Worm (Caenorhabditis elegans): ENCODE results near the gene ZK622.1.
A peak's percentile ranks its signal among the peaks of the same experiment; 100 is the strongest.

The ZK622.1 gene

ce11 chrII:5338301-5338700, 44.7 kb downstream of the ZK622.1 start (continued):
- TF ChIP-seq ceh-16 (tag; optimal IDR thresholded peaks at IDR 0.05) = no peak
- TF ChIP-seq snpc-4 (tag; optimal IDR thresholded peaks at IDR 0.05) = no peak
- TF ChIP-seq elt-1 (tag; optimal IDR thresholded peaks at IDR 0.05) = no peak
- no peak for TF ChIP-seq sem-4 (tag; optimal IDR thresholded peaks at IDR 0.05)
- TF ChIP-seq ztf-4 (tag; optimal IDR thresholded peaks at IDR 0.05) = peak; percentile 52
- TF ChIP-seq zag-1 (tag; optimal IDR thresholded peaks at IDR 0.05) = no peak
- no peak for TF ChIP-seq ztf-1 (GFP tag; conservative IDR thresholded peaks at IDR 0.05)
- TF ChIP-seq Y55F3AM.14 (GFP tag; optimal IDR thresholded peaks at IDR 0.05) = no peak
- TF ChIP-seq nhr-25 (tag; optimal IDR thresholded peaks at IDR 0.05) = no peak
- no peak for TF ChIP-seq nhr-77 (tag; optimal IDR thresholded peaks at IDR 0.05)
- TF ChIP-seq sma-3 (GFP tag; optimal IDR thresholded peaks at IDR 0.05) = peak; percentile 14

ce11 chrII:5339547-5339946, 45.9 kb downstream of the ZK622.1 start:
- TF ChIP-seq nhr-77 (tag; optimal IDR thresholded peaks at IDR 0.05) (no peak), blmp-1 (tag; optimal IDR thresholded peaks at IDR 0.05; ENCODE audit: insufficient read depth) (no peak), alr-1 (tag; optimal IDR thresholded peaks at IDR 0.05) (no peak), ceh-82 (tag; optimal IDR thresholded peaks at IDR 0.05) (no peak), Y55F3AM.14 (GFP tag; optimal IDR thresholded peaks at IDR 0.05) (no peak), gmeb-1 (tag; optimal IDR thresholded peaks at IDR 0.05) (no peak), C34F6.9 (tag; optimal IDR thresholded peaks at IDR 0.05) (no peak), sem-4 (tag; optimal IDR thresholded peaks at IDR 0.05) (no peak), lsy-2 (tag; optimal IDR thresholded peaks at IDR 0.05) (no peak), unc-39 (tag; optimal IDR thresholded peaks at IDR 0.05) (no peak), ztf-1 (GFP tag; conservative IDR thresholded peaks at IDR 0.05) (no peak), nhr-6 (tag; optimal IDR thresholded peaks at IDR 0.05) (no peak), lin-11 (tag; optimal IDR thresholded peaks at IDR 0.05) (no peak), crh-2 (tag; optimal IDR thresholded peaks at IDR 0.05) (no peak), F13H6.1 (tag; optimal IDR thresholded peaks at IDR 0.05) (no peak), mab-5 (tag; optimal IDR thresholded peaks at IDR 0.05) (no peak)

- TF ChIP-seq F13H6.1 (tag; optimal IDR thresholded peaks at IDR 0.05) (no peak), ztf-11 (tag; optimal IDR thresholded peaks at IDR 0.05) (no peak), C34F6.9 (tag; optimal IDR thresholded peaks at IDR 0.05) (no peak), ztf-4 (tag; optimal IDR thresholded peaks at IDR 0.05) (peak; percentile 22), unc-55 (GFP tag; optimal IDR thresholded peaks at IDR 0.05) (peak; percentile 40), nhr-23 (tag; optimal IDR thresholded peaks at IDR 0.05) (no peak), dmd-4 (tag; optimal IDR thresholded peaks at IDR 0.05) (peak; percentile 5)
Observed at ce11 chrII:5340672-5341568, 47.3 kb downstream of the ZK622.1 start.

DNA sequence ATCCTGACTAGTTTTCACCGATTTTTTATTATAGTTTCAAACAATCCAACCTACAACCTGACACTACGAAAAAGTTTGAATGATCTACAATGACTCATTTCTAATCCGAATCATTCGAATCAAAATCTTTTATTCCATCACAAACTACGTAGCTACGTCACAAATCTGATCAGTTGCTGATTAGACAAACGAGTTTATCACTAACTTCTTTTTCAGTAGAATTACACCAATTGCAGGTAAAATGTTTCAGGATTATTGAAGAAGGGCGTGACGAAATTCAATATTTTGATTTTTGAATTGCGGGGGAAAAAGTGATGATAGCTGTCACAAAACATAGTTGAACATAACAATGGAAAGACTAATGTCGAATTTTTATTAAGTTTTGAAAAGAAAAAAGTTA, 48.0 kb downstream of the ZK622.1 start:
- no peak for TF ChIP-seq lin-13 (GFP tag; optimal IDR thresholded peaks at IDR 0.05)
- TF ChIP-seq ceh-16 (tag; optimal IDR thresholded peaks at IDR 0.05) = no peak
- peak; percentile 3 for TF ChIP-seq nhr-21 (tag; optimal IDR thresholded peaks at IDR 0.05)
- peak; percentile 5 for TF ChIP-seq sma-9 (GFP tag; optimal IDR thresholded peaks at IDR 0.05)
- no peak for TF ChIP-seq sma-9 (tag; optimal IDR thresholded peaks at IDR 0.05)
- TF ChIP-seq dmd-4 (tag; optimal IDR thresholded peaks at IDR 0.05) = no peak
- TF ChIP-seq nhr-129 (tag; optimal IDR thresholded peaks at IDR 0.05) = no peak
- no peak for TF ChIP-seq lin-11 (tag; optimal IDR thresholded peaks at IDR 0.05)
- no peak for TF ChIP-seq C34F6.9 (tag; optimal IDR thresholded peaks at IDR 0.05)

ce11 chrII:5342412-5342811, 48.8 kb downstream of the ZK622.1 start:
- TF ChIP-seq ceh-16 (tag; optimal IDR thresholded peaks at IDR 0.05) (no peak), sma-3 (GFP tag; optimal IDR thresholded peaks at IDR 0.05) (peak; percentile 11), sma-9 (GFP tag; optimal IDR thresholded peaks at IDR 0.05) (peak; percentile 22), sma-9 (tag; optimal IDR thresholded peaks at IDR 0.05) (no peak), C34F6.9 (tag; optimal IDR thresholded peaks at IDR 0.05) (peak; percentile 6)
